Worm (Caenorhabditis elegans): ENCODE results near the gene C08E3.13.
"Not testable (repeated sequence)": the region's sequence is repeated elsewhere in the genome, so short reads cannot be mapped to it uniquely, and the experiment has no call there.

C08E3.13 gene

DNA sequence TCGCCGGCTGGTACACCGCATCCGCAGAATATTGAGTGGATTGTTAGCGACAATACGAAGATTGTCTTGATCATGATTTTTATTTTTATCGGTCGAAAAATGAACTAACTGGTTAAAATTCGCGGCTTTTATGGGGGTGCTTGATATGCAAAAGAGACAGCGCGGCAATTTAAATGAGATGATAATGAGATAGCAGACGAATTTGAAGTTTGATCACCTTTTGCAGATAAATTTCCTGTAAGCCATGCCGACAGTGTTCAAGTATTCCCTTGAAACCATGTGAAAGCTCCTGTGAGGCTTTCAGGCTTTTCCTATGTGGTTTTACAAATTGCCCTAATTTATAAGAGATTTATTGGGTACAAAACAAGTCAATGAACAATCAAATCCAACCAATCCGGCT is 14.1 kb upstream of the C08E3.13 start, which contains the start of gene ZC204.17:
ZC204.17 (minus strand) TSS at position 101 of the 400 bp plus-strand sequence.
- no peak for TF ChIP-seq ceh-13 (GFP tag; optimal IDR thresholded peaks at IDR 0.05)

DNA sequence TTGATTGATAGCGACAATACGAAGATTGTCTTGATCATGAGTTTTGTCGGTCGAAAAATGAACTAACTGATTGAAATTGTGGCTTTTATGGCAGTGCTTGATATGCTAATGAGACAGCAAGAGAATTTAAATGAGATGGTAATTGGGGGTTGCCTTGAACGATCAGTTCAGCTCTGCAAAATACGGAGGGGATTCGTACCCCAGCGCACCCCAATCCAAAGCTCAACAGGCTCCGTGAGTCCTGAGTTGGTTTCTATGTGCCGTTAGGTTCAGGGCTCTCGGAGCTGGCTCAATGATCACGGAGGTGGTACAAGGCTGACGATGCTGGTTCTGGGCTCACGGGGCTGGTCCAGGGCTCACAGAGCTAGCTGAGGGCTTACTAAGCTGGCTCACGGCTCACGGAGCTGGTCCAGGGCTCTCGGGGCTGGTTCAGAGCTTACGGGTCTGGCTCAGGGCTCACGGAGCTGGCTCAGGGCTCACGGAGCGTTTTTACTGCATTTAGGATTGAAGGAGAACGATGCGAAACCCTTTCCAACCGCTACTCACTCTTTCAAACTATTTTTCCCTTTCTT is 12.7 kb upstream of the C08E3.13 start, which contains the start of gene ZC204.6:
ZC204.6 (minus strand) TSS at position 51 of the 572 bp plus-strand sequence.
- TF ChIP-seq sea-1 (GFP tag; conservative IDR thresholded peaks at IDR 0.05) (no peak), hmg-4 (GFP tag; optimal IDR thresholded peaks at IDR 0.05) (no peak), tbx-37 (GFP tag; conservative IDR thresholded peaks at IDR 0.05) (no peak), tra-4 (tag; optimal IDR thresholded peaks at IDR 0.05) (no peak), pes-1 (GFP tag; IDR thresholded peaks at IDR 0.05) (no peak)

DNA sequence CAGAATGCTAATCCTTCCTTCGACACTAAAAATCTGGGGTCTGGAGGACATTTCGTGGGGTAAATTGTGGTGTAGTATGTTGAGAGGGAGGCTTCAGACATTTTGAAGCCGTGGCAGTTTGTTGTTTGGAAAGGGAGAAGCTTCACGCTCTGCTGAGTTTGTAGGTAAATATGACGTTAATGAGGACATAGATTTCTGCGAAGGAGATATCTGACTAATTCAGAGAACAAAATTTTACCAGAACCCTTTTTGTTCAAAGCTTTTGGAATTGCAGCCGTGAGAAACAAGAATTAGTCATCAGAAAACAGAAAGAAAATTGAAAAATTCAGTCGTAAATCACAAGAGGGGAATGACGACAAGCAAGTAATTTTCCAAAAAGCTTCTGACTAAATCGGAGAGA is 8.4 kb upstream of the C08E3.13 start, which contains the start of gene srh-72:
srh-72 (minus strand) TSS at position 101 of the 400 bp plus-strand sequence.
- TF ChIP-seq scrt-1 (GFP tag; IDR thresholded peaks at IDR 0.05), result no peak
- no peak for TF ChIP-seq tra-4 (tag; optimal IDR thresholded peaks at IDR 0.05)
- TF ChIP-seq F13C5.2 (tag; optimal IDR thresholded peaks at IDR 0.05), result no peak
- TF ChIP-seq flt-1 (GFP tag; IDR thresholded peaks at IDR 0.05), result no peak
- no peak for TF ChIP-seq ama-1 (optimal IDR thresholded peaks at IDR 0.05)
- no peak for TF ChIP-seq ceh-36 (tag; optimal IDR thresholded peaks at IDR 0.05)
- TF ChIP-seq pes-1 (GFP tag; IDR thresholded peaks at IDR 0.05), result no peak
- TF ChIP-seq aly-1 (tag; optimal IDR thresholded peaks at IDR 0.05), result no peak
- TF ChIP-seq tbx-37 (GFP tag; conservative IDR thresholded peaks at IDR 0.05), result no peak
- TF ChIP-seq hmg-4 (GFP tag; optimal IDR thresholded peaks at IDR 0.05), result no peak
- no peak for TF ChIP-seq B0310.2 (tag; optimal IDR thresholded peaks at IDR 0.05)
- no peak for TF ChIP-seq ceh-13 (GFP tag; optimal IDR thresholded peaks at IDR 0.05)
- no peak for TF ChIP-seq hnd-1 (tag; optimal IDR thresholded peaks at IDR 0.05)
- no peak for TF ChIP-seq ets-7 (tag; optimal IDR thresholded peaks at IDR 0.05)
- no peak for TF ChIP-seq tbx-11 (GFP tag; IDR thresholded peaks at IDR 0.05)
- TF ChIP-seq hmbx-1 (tag; optimal IDR thresholded peaks at IDR 0.05), result no peak

DNA sequence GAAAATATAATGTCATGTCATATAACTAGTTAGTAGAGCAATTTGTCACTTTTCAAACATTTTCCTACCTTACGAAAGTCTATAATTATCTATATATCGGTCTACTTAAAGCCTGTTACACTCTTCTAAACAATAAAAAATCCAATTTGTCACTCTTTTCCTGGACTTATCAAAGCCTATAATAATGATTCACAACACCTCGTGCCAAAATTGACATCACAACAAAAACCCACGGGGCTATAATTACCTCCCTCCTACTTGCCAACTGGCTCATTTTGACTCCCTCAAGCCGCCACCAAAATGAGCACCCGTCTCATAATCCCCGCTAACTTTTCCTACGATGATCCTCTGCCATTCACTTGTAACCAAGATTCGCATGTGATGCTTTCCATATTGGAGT is 4.3 kb upstream of the C08E3.13 start, which contains the start of gene srg-20:
srg-20 (plus strand) TSS at position 301 of the 400 bp plus-strand sequence.
- TF ChIP-seq sea-1 (GFP tag; conservative IDR thresholded peaks at IDR 0.05); ceh-13 (GFP tag; optimal IDR thresholded peaks at IDR 0.05); ets-7 (tag; optimal IDR thresholded peaks at IDR 0.05): not testable (repeated sequence)

DNA sequence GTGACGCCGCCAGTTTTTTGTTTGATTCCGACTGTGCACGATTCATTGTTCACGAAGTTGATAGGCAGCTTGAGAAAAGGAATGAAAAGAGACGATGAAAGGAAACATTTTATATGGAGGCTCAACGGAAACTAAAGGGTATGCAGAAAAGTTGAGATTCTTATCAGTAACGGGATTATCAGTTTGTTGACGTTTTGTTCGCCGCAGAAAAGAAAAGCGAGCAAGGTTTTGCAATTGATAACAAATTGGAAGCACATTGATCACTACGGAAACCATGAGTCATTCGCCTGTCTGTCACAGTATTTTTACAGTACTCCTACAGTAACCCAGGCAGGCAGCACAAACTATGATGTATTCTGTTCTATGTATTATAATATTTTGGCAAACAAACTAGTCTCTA is 3.9 kb upstream of the C08E3.13 start:
- TF ChIP-seq tra-4 (tag; optimal IDR thresholded peaks at IDR 0.05), result no peak
- no peak for TF ChIP-seq hnd-1 (tag; optimal IDR thresholded peaks at IDR 0.05)
- no peak for TF ChIP-seq tbx-11 (GFP tag; IDR thresholded peaks at IDR 0.05)
- no peak for TF ChIP-seq pes-1 (GFP tag; IDR thresholded peaks at IDR 0.05)
- no peak for TF ChIP-seq tbx-37 (GFP tag; conservative IDR thresholded peaks at IDR 0.05)
- TF ChIP-seq flt-1 (GFP tag; IDR thresholded peaks at IDR 0.05), result no peak
- no peak for TF ChIP-seq aly-1 (tag; optimal IDR thresholded peaks at IDR 0.05)
- TF ChIP-seq ceh-36 (tag; optimal IDR thresholded peaks at IDR 0.05), result no peak
- no peak for TF ChIP-seq ets-7 (tag; optimal IDR thresholded peaks at IDR 0.05)
- no peak for TF ChIP-seq F13C5.2 (tag; optimal IDR thresholded peaks at IDR 0.05)
- no peak for TF ChIP-seq scrt-1 (GFP tag; IDR thresholded peaks at IDR 0.05)

DNA sequence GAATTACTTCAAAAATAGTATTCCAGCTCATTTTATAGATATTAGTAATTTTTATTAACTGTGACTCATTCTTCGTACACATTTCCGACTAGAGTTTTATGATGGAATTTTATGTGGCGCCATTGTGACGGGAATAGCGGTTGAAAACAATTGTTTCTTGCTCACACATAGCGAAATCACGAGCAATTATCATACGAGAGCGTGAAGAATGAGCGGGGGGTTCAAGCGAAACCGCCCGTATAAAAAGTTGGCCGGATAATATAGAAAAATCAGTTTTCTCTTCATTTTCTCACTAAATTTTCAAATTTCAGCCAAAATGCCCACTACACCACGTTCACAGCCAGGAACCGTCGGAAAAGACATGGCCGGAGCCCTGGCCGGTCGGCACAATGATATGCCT is 1.4 kb upstream of the C08E3.13 start, which contains the start of gene C08E3.1:
C08E3.1 (plus strand) TSS at position 301 of the 400 bp plus-strand sequence.
- TF ChIP-seq tbx-11 (GFP tag; IDR thresholded peaks at IDR 0.05); scrt-1 (GFP tag; IDR thresholded peaks at IDR 0.05); B0310.2 (tag; optimal IDR thresholded peaks at IDR 0.05): not testable (repeated sequence)

DNA sequence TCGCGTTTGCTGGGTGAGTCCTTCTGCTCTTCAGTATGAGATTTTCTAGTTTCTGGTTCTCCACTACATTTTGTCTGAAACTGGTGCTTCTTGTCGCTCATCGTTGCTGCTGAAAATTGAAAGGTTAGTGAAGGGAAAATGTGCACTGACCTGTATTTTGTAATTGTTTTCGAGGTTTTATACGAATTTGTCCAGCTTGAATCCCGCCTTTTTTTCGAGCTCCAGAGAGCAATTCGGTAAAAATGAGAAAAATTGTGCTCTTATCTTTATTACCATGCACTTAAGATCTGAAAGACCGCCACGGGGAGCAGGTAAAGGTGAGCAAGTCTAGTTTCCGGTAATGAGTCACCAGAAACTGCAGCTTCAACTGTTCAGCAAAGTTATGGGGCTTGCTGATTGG is 4.3 kb downstream of the C08E3.13 start, which contains the start of gene C08E3.15:
C08E3.15 (minus strand) TSS at position 101 of the 400 bp plus-strand sequence.
- TF ChIP-seq tra-4, B0310.2, aly-1 (tag; optimal IDR thresholded peaks at IDR 0.05): not testable (repeated sequence)

DNA sequence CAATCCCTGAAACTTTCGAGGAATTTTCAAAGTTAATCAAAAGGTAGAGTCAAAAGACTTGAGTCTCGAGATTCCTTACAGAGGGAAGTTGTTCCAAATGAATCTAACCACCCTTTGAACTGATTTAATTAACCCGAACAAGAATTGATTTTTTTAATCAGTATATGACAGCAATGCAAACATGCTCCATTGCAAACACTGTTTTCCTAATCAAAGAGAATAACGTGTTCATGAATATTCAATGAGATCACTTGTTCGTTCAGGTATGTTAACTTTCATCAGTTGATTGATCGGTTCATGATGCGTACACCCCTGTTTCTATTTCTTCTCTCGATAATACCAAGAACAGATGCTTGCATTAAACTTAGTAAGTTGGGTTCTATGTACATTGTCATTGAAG is 6.5 kb downstream of the C08E3.13 start, which contains the start of gene C08E3.14:
C08E3.14 (plus strand) TSS at position 301 of the 400 bp plus-strand sequence.
- TF ChIP-seq aly-1 (tag; optimal IDR thresholded peaks at IDR 0.05), result no peak
- no peak for TF ChIP-seq flt-1 (GFP tag; IDR thresholded peaks at IDR 0.05)
- no peak for TF ChIP-seq sea-1 (GFP tag; conservative IDR thresholded peaks at IDR 0.05)

DNA sequence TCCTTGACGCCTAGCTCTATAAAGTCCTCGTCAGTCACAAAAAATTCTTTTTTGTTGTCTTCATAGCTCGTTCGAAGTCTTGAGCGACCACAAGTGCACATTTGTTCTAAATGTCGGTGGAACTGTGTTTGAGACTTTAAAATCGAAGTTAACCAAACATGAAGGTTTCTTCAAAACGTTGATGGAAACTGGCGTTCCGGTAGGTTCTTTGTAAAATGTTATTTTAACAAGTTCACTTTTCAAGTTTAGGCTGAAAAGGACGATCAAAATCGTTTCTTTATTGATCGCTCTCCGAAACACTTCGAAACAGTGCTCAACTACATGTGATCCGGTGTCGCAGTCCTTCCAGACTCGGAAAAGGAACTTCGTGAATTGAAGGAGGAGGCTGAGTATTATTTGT is 7.5 kb downstream of the C08E3.13 start, which contains the start of gene fbxa-160:
fbxa-160 (minus strand) TSS at position 101 of the 400 bp plus-strand sequence.
- TF ChIP-seq ets-7 (tag; optimal IDR thresholded peaks at IDR 0.05), result no peak
- no peak for TF ChIP-seq hnd-1 (tag; optimal IDR thresholded peaks at IDR 0.05)
- TF ChIP-seq F13C5.2 (tag; optimal IDR thresholded peaks at IDR 0.05), result no peak
- TF ChIP-seq aly-1 (tag; optimal IDR thresholded peaks at IDR 0.05), result no peak
- no peak for TF ChIP-seq ama-1 (optimal IDR thresholded peaks at IDR 0.05)
- TF ChIP-seq hmg-4 (GFP tag; optimal IDR thresholded peaks at IDR 0.05), result no peak
- no peak for TF ChIP-seq scrt-1 (GFP tag; IDR thresholded peaks at IDR 0.05)
- no peak for TF ChIP-seq tbx-37 (GFP tag; conservative IDR thresholded peaks at IDR 0.05)
- no peak for TF ChIP-seq ceh-13 (GFP tag; optimal IDR thresholded peaks at IDR 0.05)
- TF ChIP-seq B0310.2 (tag; optimal IDR thresholded peaks at IDR 0.05), result no peak
- no peak for TF ChIP-seq tbx-11 (GFP tag; IDR thresholded peaks at IDR 0.05)
- no peak for TF ChIP-seq flt-1 (GFP tag; IDR thresholded peaks at IDR 0.05)
- TF ChIP-seq pes-1 (GFP tag; IDR thresholded peaks at IDR 0.05), result no peak
- no peak for TF ChIP-seq sea-1 (GFP tag; conservative IDR thresholded peaks at IDR 0.05)
- TF ChIP-seq ceh-36 (tag; optimal IDR thresholded peaks at IDR 0.05), result no peak
- TF ChIP-seq tra-4 (tag; optimal IDR thresholded peaks at IDR 0.05), result no peak
